Worm (Caenorhabditis elegans): Measurements from ENCODE around the gene skn-1.

skn-1 gene

DNA sequence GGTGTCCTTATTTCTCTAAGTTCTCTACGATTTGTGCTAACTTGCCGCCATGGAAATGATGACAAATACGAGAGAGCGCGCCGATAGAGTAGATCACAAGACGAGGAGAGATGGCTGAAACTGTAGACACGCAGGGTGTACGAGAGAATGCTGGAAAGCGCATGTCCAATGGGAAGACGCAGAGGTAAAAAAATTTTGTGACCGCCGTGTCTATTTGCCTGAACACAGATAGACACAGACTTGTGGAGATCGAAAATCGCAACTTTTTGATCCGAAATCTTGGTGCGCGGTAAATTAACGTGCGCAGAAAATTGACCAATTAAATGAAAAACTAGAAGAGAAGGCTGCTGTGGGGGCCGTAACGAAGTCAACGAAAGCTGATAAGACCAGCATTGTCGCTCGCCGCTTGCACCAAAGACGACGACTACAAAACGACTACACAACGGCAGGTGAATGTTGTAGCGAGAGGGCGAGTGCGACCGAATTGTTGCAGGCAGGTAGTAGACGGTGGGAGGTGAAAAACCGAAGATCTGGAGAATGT is 3.0 kb downstream of the skn-1 start (continued):
- TF ChIP-seq lin-26 (GFP tag; IDR thresholded peaks at IDR 0.05) (peak; percentile 44; the same call in 1 of the 2 replicates), tbx-9 (tag; optimal IDR thresholded peaks at IDR 0.05; ENCODE audit: borderline replicate concordance) (no peak), hrde-1 (tag; optimal IDR thresholded peaks at IDR 0.05; ENCODE audit: borderline replicate concordance) (no peak), B0035.1 (tag; optimal IDR thresholded peaks at IDR 0.05) (no peak), egl-18 (GFP tag; IDR thresholded peaks at IDR 0.05) (no peak), hlh-26 (GFP tag; conservative IDR thresholded peaks at IDR 0.05) (no peak), snpc-3.4 (tag; optimal IDR thresholded peaks at IDR 0.05) (no peak), chd-7 (tag; optimal IDR thresholded peaks at IDR 0.05) (peak; percentile 35), dpff-1 (tag; optimal IDR thresholded peaks at IDR 0.05) (no peak), fkh-3 (tag; optimal IDR thresholded peaks at IDR 0.05) (no peak), F57A8.1 (GFP tag; optimal IDR thresholded peaks at IDR 0.05) (no peak), dpl-1 (GFP tag; optimal IDR thresholded peaks at IDR 0.05) (peak; percentile 18), unc-130 (GFP tag; optimal IDR thresholded peaks at IDR 0.05) (no peak), lag-1 (GFP tag; IDR thresholded peaks at IDR 0.05) (no peak), attf-5 (GFP tag; optimal IDR thresholded peaks at IDR 0.05) (peak; percentile 71), hmg-20 (GFP tag; IDR thresholded peaks at IDR 0.05) (no peak), zfh-2 (GFP tag; conservative IDR thresholded peaks at IDR 0.05) (peak; percentile 80; the same call in 1 of the 2 replicates), aptf-3 (GFP tag; IDR thresholded peaks at IDR 0.05) (no peak), madf-8 (GFP tag; conservative IDR thresholded peaks at IDR 0.05) (peak; percentile 64), F39B2.1 (GFP tag; IDR thresholded peaks at IDR 0.05) (no peak), xnd-1 (tag; optimal IDR thresholded peaks at IDR 0.05) (peak; percentile 57), cebp-2 (GFP tag; IDR thresholded peaks at IDR 0.05) (no peak), F55B11.4 (tag; optimal IDR thresholded peaks at IDR 0.05; ENCODE audit: borderline replicate concordance, insufficient read depth) (no peak), cebp-1 (GFP tag; IDR thresholded peaks at IDR 0.05) (0 out of 2 replicates have a peak, but pooled peaks have one; percentile 48), cebp-1 (tag; optimal IDR thresholded peaks at IDR 0.05) (peak; percentile 72), ceh-58 (GFP tag; IDR thresholded peaks at IDR 0.05) (no peak), nhr-27 (tag; optimal IDR thresholded peaks at IDR 0.05) (no peak), B0261.1 (tag; optimal IDR thresholded peaks at IDR 0.05) (no peak), egl-44 (GFP tag; IDR thresholded peaks at IDR 0.05) (no peak), lin-54 (GFP tag; optimal IDR thresholded peaks at IDR 0.05) (peak; percentile 48), sptf-2 (GFP tag; optimal IDR thresholded peaks at IDR 0.05) (no peak), Y53F4B.3 (GFP tag; IDR thresholded peaks at IDR 0.05) (no peak), B0336.3 (GFP tag; IDR thresholded peaks at IDR 0.05) (peak; percentile 68), efl-1 (GFP tag; optimal IDR thresholded peaks at IDR 0.05) (peak; percentile 78), ztf-28 (GFP tag; IDR thresholded peaks at IDR 0.05) (0 out of 2 replicates have a peak, but pooled peaks have one; percentile 28), attf-3 (GFP tag; conservative IDR thresholded peaks at IDR 0.05) (0 out of 2 replicates have a peak, but pooled peaks have one; percentile 22), him-1 (tag; optimal IDR thresholded peaks at IDR 0.05) (no peak), snpc-4 (GFP tag; optimal IDR thresholded peaks at IDR 0.05) (no peak), snpc-4 (tag; optimal IDR thresholded peaks at IDR 0.05) (peak; percentile 25 to 68 (median 48)), tlf-1 (GFP tag; optimal IDR thresholded peaks at IDR 0.05) (no peak), ztf-3 (GFP tag; optimal IDR thresholded peaks at IDR 0.05) (no peak), ceh-40 (GFP tag; IDR thresholded peaks at IDR 0.05) (no peak), F33H1.4 (GFP tag; IDR thresholded peaks at IDR 0.05) (no peak), ztf-18 (tag; optimal IDR thresholded peaks at IDR 0.05) (no peak), nfya-2 (GFP tag; IDR thresholded peaks at IDR 0.05) (no peak), snpc-1.3 (tag; optimal IDR thresholded peaks at IDR 0.05; ENCODE audit: insufficient read depth) (no peak), sea-2 (GFP tag; IDR thresholded peaks at IDR 0.05) (no peak), lsl-1 (GFP tag; optimal IDR thresholded peaks at IDR 0.05) (peak; percentile 39)

All from whole organism, young adult.